Worm (Caenorhabditis elegans) whole organism, L2 larva: ENCODE results near the gene syp-1.

Experiments
- Y55F3AM.14 ChIP-seq: fragments of 200-800 bp; sonication (Bioruptor generic); optimal IDR thresholded peaks from 2 replicates; lab custom pipeline; 2018; ENCODE audit warnings: mild to moderate bottlenecking, missing genetic modification characterization, missing compliant biosample characterization
- ZK546.5 ChIP-seq: sonication (generic microtip); optimal IDR thresholded peaks from 2 replicates; lab custom pipeline; 2017; ENCODE audit warnings: missing biosample characterization, missing genetic modification characterization
- alr-1 ChIP-seq: fragments of 150-350 bp; optimal IDR thresholded peaks from 2 replicates; lab custom pipeline; 2014; ENCODE audit warnings: missing biosample characterization, missing genetic modification characterization
- ama-1 ChIP-seq: fragments of 150-350 bp; optimal IDR thresholded peaks from 2 replicates; lab custom pipeline; 2018; ENCODE audit warnings: inconsistent platforms
- lin-13 ChIP-seq: fragments of 150-350 bp; optimal IDR thresholded peaks from 2 replicates; lab custom pipeline; 2014; ENCODE audit warnings: missing biosample characterization, missing genetic modification reagents, missing genetic modification characterization
- nhr-10 ChIP-seq: sonication (generic microtip); optimal IDR thresholded peaks from 2 replicates; lab custom pipeline; 2017; ENCODE audit warnings: missing biosample characterization, missing genetic modification characterization
- nhr-12 ChIP-seq: fragments of 150-350 bp; optimal IDR thresholded peaks from 2 replicates; lab custom pipeline; 2014; ENCODE audit warnings: missing biosample characterization, missing genetic modification characterization
- skn-1 ChIP-seq: sonication (generic microtip); optimal IDR thresholded peaks from 2 replicates; lab custom pipeline; 2017; ENCODE audit warnings: missing biosample characterization, missing genetic modification characterization
- snpc-4 ChIP-seq: fragments of 150-350 bp; optimal IDR thresholded peaks from 2 replicates; lab custom pipeline; 2014; ENCODE audit warnings: missing biosample characterization, missing genetic modification characterization
- ztf-4 ChIP-seq: fragments of 150-350 bp; optimal IDR thresholded peaks from 2 replicates; lab custom pipeline; 2014; ENCODE audit warnings: missing biosample characterization, missing genetic modification characterization

DNA sequence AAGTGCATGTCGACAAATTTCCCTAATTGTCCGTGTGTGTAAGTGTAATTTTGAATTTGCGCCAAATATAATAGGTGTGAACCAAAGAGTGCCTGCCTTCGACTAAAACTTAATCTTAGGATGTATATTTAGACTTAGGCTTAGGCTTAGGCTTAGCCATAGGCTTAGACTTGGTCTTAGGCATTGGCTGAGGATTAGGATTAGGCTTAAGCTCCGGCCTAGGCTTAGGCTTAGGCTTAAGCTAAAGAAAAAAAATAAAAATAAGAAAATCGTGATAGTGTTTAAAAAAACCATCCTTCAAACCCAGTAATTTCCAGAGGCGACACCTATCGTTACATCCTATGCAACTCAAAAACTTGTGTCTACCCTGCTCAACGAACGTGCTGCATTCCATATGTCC is 42.1 kb downstream of the syp-1 start:
- TF ChIP-seq nhr-12 (no peak), skn-1 (tag; lab: Kevin White, UChicago) (no peak), lin-13 (GFP tag; lab: Kevin White, UChicago) (no peak), ama-1 (lab: Kevin White, UChicago) (no peak), nhr-10 (no peak), ztf-4 (no peak), snpc-4 (tag; lab: Kevin White, UChicago) (no peak), ZK546.5 (no peak), alr-1 (no peak), Y55F3AM.14 (GFP tag; lab: Kevin White, UChicago) (no peak)
